Worm (Caenorhabditis elegans): ENCODE measurements around the gene qars-1.

ce11 chrIV:14981311-14981710, 31.7 kb downstream of the qars-1 start, which contains the start of gene atln-2:
- no peak for TF ChIP-seq nfya-2 (GFP tag; IDR thresholded peaks at IDR 0.05)
- no peak for TF ChIP-seq unc-62 (GFP tag; optimal IDR thresholded peaks at IDR 0.05)
- no peak for TF ChIP-seq akir-1 (GFP tag; optimal IDR thresholded peaks at IDR 0.05)
- TF ChIP-seq nfyb-1 (GFP tag; IDR thresholded peaks at IDR 0.05), result no peak
- TF ChIP-seq hmg-1.2 (GFP tag; IDR thresholded peaks at IDR 0.05), result no peak
- TF ChIP-seq nhr-120 (GFP tag; IDR thresholded peaks at IDR 0.05), result no peak
- no peak for TF ChIP-seq die-1 (tag; optimal IDR thresholded peaks at IDR 0.05)
- TF ChIP-seq Y56A3A.18 (GFP tag; IDR thresholded peaks at IDR 0.05), result no peak
- no peak for TF ChIP-seq sea-2 (GFP tag; IDR thresholded peaks at IDR 0.05)
- no peak for TF ChIP-seq pha-4 (tag; optimal IDR thresholded peaks at IDR 0.05)
- TF ChIP-seq ama-1 (optimal IDR thresholded peaks at IDR 0.05), result no peak
- TF ChIP-seq ama-1 (GFP tag; optimal IDR thresholded peaks at IDR 0.05), result no peak
- no peak for TF ChIP-seq snpc-4 (GFP tag; optimal IDR thresholded peaks at IDR 0.05)
- peak in 1 of 4 experiments; percentile 44 for TF ChIP-seq snpc-4 (tag; optimal IDR thresholded peaks at IDR 0.05)
- no peak for TF ChIP-seq unc-130 (GFP tag; optimal IDR thresholded peaks at IDR 0.05)
- TF ChIP-seq F57C9.4 (tag; optimal IDR thresholded peaks at IDR 0.05), result no peak

Measured in whole organism, young adult.